Fruit fly (Drosophila melanogaster): ENCODE measurements around the gene CG12316.

The CG12316 gene

DNA sequence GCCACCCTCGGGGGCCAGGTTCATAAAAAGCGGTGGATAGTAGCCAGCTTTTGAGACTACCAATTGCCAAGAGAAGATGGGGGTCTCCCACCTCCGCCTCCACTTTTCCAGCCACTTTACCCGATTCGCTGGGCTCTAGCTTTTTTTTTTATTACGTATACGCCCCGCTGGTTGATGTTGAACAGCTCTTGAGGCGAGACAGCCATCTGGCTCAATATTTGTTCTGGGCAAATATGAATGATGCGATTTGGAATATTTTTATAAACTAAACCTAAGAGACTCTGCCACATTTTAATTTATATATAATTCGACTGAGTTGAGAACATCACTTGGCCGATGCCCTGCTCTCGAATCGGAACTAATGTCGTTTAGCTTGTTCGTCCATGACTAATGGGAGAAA, 13.3 kb upstream of the CG12316 start:
- TF ChIP-seq schlank (tag; optimal IDR thresholded peaks at IDR 0.05): peak; percentile 0
- TF ChIP-seq CG1233 (GFP tag; optimal IDR thresholded peaks at IDR 0.05): no peak
- TF ChIP-seq Opbp (GFP tag; IDR thresholded peaks at IDR 0.05; ENCODE audit: partially characterized antibody): no peak
- no peak for TF ChIP-seq CrebB (tag; optimal IDR thresholded peaks at IDR 0.05)
- TF ChIP-seq aop (GFP tag; IDR thresholded peaks at IDR 0.05): no peak
- peak; percentile 35 for TF ChIP-seq CG15514 (GFP tag; optimal IDR thresholded peaks at IDR 0.05)
- TF ChIP-seq CG31224 (GFP tag; IDR thresholded peaks at IDR 0.05): no peak
- no peak for TF ChIP-seq CG3995 (GFP tag; optimal IDR thresholded peaks at IDR 0.05)
- no peak for TF ChIP-seq pita (GFP tag; optimal IDR thresholded peaks at IDR 0.05)
- no peak for TF ChIP-seq CG18262 (tag; optimal IDR thresholded peaks at IDR 0.05)
- TF ChIP-seq CG9797 (GFP tag; optimal IDR thresholded peaks at IDR 0.05): no peak
- no peak for TF ChIP-seq CG7556 (GFP tag; optimal IDR thresholded peaks at IDR 0.05)
- TF ChIP-seq CG4820 (GFP tag; optimal IDR thresholded peaks at IDR 0.05): no peak
- TF ChIP-seq ro (GFP tag; IDR thresholded peaks at IDR 0.05): no peak
- no peak for TF ChIP-seq CG8388 (GFP tag; optimal IDR thresholded peaks at IDR 0.05)
- no peak for TF ChIP-seq CG17361 (GFP tag; IDR thresholded peaks at IDR 0.05)
- no peak for TF ChIP-seq Trl (optimal IDR thresholded peaks at IDR 0.05)
- TF ChIP-seq Trl (GFP tag; optimal IDR thresholded peaks at IDR 0.05): no peak
- no peak for TF ChIP-seq CG15011 (GFP tag; optimal IDR thresholded peaks at IDR 0.05)
- peak; percentile 71 for TF ChIP-seq sens (GFP tag)
- no peak for TF ChIP-seq cad (GFP tag; optimal IDR thresholded peaks at IDR 0.05)
- no peak for TF ChIP-seq Atf-2 (GFP tag; optimal IDR thresholded peaks at IDR 0.05)
- no peak for TF ChIP-seq E2f2 (GFP tag; IDR thresholded peaks at IDR 0.05)
- TF ChIP-seq vfl (GFP tag; optimal IDR thresholded peaks at IDR 0.05): no peak
- TF ChIP-seq CG7963 (GFP tag; IDR thresholded peaks at IDR 0.05; ENCODE audit: partially characterized antibody): no peak
- no peak for TF ChIP-seq chif (GFP tag; optimal IDR thresholded peaks at IDR 0.05)
- no peak for TF ChIP-seq pros (GFP tag; optimal IDR thresholded peaks at IDR 0.05)
- no peak for TF ChIP-seq dpn (GFP tag; optimal IDR thresholded peaks at IDR 0.05)
- no peak for TF ChIP-seq CG34422 (GFP tag; IDR thresholded peaks at IDR 0.05)
- TF ChIP-seq CG3281 (GFP tag; optimal IDR thresholded peaks at IDR 0.05): peak; percentile 32
- TF ChIP-seq hkb (optimal IDR thresholded peaks at IDR 0.05): no peak
- TF ChIP-seq hkb (GFP tag; IDR thresholded peaks at IDR 0.05): no peak
- TF ChIP-seq Med (GFP tag): peak; percentile 75
- no peak for TF ChIP-seq jumu (GFP tag; optimal IDR thresholded peaks at IDR 0.05)
- TF ChIP-seq Fer2 (tag; optimal IDR thresholded peaks at IDR 0.05): no peak
- no peak for TF ChIP-seq CG2129 (GFP tag; IDR thresholded peaks at IDR 0.05; ENCODE audit: partially characterized antibody)
- peak; percentile 59 for TF ChIP-seq CG18599 (GFP tag; optimal IDR thresholded peaks at IDR 0.05)
- no peak for TF ChIP-seq CG1792 (GFP tag; optimal IDR thresholded peaks at IDR 0.05)
- TF ChIP-seq h (optimal IDR thresholded peaks at IDR 0.05): no peak
- no peak for TF ChIP-seq CG15696 (tag; optimal IDR thresholded peaks at IDR 0.05)
- TF ChIP-seq CG6813 (GFP tag; optimal IDR thresholded peaks at IDR 0.05): peak; percentile 3
- no peak for TF ChIP-seq CG12942 (GFP tag; optimal IDR thresholded peaks at IDR 0.05)
- no peak for TF ChIP-seq CG14667 (GFP tag; IDR thresholded peaks at IDR 0.05)
- TF ChIP-seq CG12236 (GFP tag; optimal IDR thresholded peaks at IDR 0.05): no peak
- TF ChIP-seq caup (GFP tag; optimal IDR thresholded peaks at IDR 0.05; ENCODE audit: severe bottlenecking): peak; percentile 39
- peak; percentile 2 for TF ChIP-seq Meics (GFP tag; optimal IDR thresholded peaks at IDR 0.05)
- TF ChIP-seq sqz (GFP tag; optimal IDR thresholded peaks at IDR 0.05): no peak
- TF ChIP-seq lab (GFP tag; optimal IDR thresholded peaks at IDR 0.05): peak; percentile 66
- no peak for TF ChIP-seq crp (GFP tag; optimal IDR thresholded peaks at IDR 0.05)
- no peak for TF ChIP-seq D (optimal IDR thresholded peaks at IDR 0.05)
- no peak for TF ChIP-seq D (GFP tag; optimal IDR thresholded peaks at IDR 0.05)
- TF ChIP-seq sim (GFP tag; IDR thresholded peaks at IDR 0.05): no peak
- no peak for TF ChIP-seq Sry-δ (GFP tag; optimal IDR thresholded peaks at IDR 0.05)
